Worm (Caenorhabditis elegans): ENCODE results near the gene asp-4.

asp-4 gene

ce11 chrX:13248265-13248664, 27.0 kb upstream of the asp-4 start, which contains the start of gene K08H2.7:
K08H2.7 (minus strand) TSS chrX:13248437.
- TF ChIP-seq klf-2 (GFP tag; conservative IDR thresholded peaks at IDR 0.05) (no peak), cog-1 (tag; optimal IDR thresholded peaks at IDR 0.05) (no peak)

DNA sequence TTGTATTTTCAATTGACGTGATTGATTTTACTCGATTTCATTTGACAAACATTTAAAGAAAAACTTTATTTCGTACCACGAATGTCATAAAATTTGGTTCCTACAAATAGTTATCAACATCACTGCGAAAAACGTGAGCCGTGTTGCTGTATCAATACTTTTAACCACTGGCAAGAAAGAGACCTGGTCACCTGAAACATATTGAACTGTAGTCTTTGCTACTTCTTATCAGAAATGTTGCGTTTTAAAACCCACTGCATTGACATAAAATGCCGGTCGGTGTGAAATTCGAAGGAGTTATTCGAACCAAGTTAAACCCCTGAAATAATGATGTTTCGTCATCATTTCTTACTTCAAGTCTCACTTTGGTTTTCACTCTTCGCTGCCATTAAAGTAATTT, 26.4 kb upstream of the asp-4 start:
- TF ChIP-seq flt-1 (GFP tag; IDR thresholded peaks at IDR 0.05) (no peak), klf-2 (GFP tag; conservative IDR thresholded peaks at IDR 0.05) (no peak), ztf-23 (GFP tag; IDR thresholded peaks at IDR 0.05) (no peak), ztf-29 (GFP tag; IDR thresholded peaks at IDR 0.05) (no peak), cog-1 (tag; optimal IDR thresholded peaks at IDR 0.05) (no peak), tab-1 (GFP tag; IDR thresholded peaks at IDR 0.05) (no peak)

DNA sequence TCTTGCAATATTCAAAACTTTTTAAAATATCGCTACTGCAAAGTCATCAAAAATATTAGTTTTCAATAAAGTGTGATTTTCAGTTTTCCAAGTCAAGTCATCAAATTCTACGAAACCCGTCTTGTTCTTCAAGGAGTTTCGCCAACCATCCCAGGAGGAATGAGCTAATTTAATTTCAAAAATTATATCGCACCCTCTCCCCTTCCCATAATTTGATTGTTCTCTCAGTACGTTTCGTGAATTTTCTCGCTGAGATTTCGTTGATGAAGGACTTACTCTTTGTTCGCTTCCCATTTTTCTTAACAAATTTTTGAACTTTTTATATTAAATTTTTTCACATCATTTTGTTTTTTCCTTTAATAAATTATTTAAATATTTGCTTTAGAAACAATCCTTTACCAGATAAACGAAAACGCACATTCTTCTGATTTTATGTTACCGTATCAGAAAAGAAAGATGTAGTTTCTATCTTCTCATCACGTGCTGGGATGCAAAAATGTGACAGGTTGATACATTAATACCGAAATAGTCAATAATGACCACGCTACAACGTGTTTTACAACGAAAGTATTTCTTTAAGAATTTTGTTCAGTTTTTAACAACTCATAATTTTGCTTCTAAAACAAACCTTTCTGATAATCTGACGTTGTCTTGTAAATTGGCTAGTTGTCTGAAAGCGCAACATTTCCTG, 25.6 kb upstream of the asp-4 start:
- no peak for TF ChIP-seq ztf-23 (GFP tag; IDR thresholded peaks at IDR 0.05)
- TF ChIP-seq klf-2 (GFP tag; conservative IDR thresholded peaks at IDR 0.05): no peak
- no peak for TF ChIP-seq med-1 (GFP tag; optimal IDR thresholded peaks at IDR 0.05; ENCODE audit: insufficient read depth)

ce11 chrX:13245090-13245489, 23.8 kb upstream of the asp-4 start, which contains the start of gene hpl-1:
hpl-1 (plus strand) TSS chrX:13245390.
- TF ChIP-seq ref-1 (GFP tag; conservative IDR thresholded peaks at IDR 0.05) (no peak), tab-1 (GFP tag; IDR thresholded peaks at IDR 0.05) (no peak), cog-1 (tag; optimal IDR thresholded peaks at IDR 0.05) (no peak), klf-2 (GFP tag; conservative IDR thresholded peaks at IDR 0.05) (no peak), T22C8.4 (GFP tag; IDR thresholded peaks at IDR 0.05) (no peak), ztf-23 (GFP tag; IDR thresholded peaks at IDR 0.05) (no peak), med-1 (GFP tag; optimal IDR thresholded peaks at IDR 0.05; ENCODE audit: insufficient read depth) (no peak), ztf-29 (GFP tag; IDR thresholded peaks at IDR 0.05) (no peak), flt-1 (GFP tag; IDR thresholded peaks at IDR 0.05) (no peak)

DNA sequence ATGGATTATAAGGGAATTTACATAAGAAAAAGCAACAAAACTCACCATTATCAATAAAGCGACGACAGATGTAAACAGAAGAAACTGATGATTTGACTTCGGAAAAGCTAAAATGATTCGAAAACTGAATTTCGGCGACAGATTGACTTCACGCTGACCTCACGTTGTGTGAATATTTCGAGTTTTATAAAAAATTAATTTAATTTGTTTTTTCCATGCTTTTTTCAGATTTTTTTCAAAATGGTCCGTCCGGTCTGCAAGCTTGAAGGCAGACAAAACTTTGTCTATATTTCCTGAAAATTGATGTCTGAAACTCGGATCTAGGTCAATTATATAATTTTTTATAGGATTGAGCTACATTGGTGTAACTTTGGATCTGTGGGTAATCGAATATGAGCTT, 21.0 kb upstream of the asp-4 start, which contains the start of gene K08H2.5:
K08H2.5 (minus strand) TSS at position 101 of the 400 bp plus-strand sequence.
- TF ChIP-seq cog-1 (tag; optimal IDR thresholded peaks at IDR 0.05) (no peak), T22C8.4 (GFP tag; IDR thresholded peaks at IDR 0.05) (no peak), tab-1 (GFP tag; IDR thresholded peaks at IDR 0.05) (no peak), ref-1 (GFP tag; conservative IDR thresholded peaks at IDR 0.05) (no peak), flt-1 (GFP tag; IDR thresholded peaks at IDR 0.05) (no peak), klf-2 (GFP tag; conservative IDR thresholded peaks at IDR 0.05) (no peak), ztf-23 (GFP tag; IDR thresholded peaks at IDR 0.05) (no peak), med-1 (GFP tag; optimal IDR thresholded peaks at IDR 0.05; ENCODE audit: insufficient read depth) (no peak), ztf-29 (GFP tag; IDR thresholded peaks at IDR 0.05) (no peak)

DNA sequence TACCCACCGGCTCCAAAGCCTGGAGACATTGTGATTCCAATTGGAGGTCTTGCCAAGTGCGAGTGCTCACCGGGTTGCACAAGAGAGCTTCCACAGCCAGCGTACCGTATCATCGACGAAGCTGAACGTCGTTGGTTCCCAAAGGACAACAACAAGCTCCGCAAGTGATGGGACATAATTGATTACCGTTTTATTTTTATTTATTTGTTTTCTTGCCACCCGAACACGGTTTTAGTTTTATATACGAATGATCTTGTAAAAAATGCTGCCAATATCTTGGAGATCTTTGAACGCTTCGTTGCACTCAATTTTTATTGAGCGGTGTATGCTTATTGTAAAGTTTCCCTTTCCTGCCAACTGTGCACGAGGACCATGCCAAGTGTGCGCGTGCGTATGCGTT, 16.9 kb upstream of the asp-4 start, which contains the start of gene K08H2.4:
K08H2.4 (plus strand) TSS at position 301 of the 400 bp plus-strand sequence.
- no peak for TF ChIP-seq ztf-23 (GFP tag; IDR thresholded peaks at IDR 0.05)
- TF ChIP-seq flt-1 (GFP tag; IDR thresholded peaks at IDR 0.05): no peak
- TF ChIP-seq T22C8.4 (GFP tag; IDR thresholded peaks at IDR 0.05): no peak
- TF ChIP-seq ztf-29 (GFP tag; IDR thresholded peaks at IDR 0.05): no peak
- TF ChIP-seq med-1 (GFP tag; optimal IDR thresholded peaks at IDR 0.05; ENCODE audit: insufficient read depth): no peak
- TF ChIP-seq ref-1 (GFP tag; conservative IDR thresholded peaks at IDR 0.05): no peak
- no peak for TF ChIP-seq cog-1 (tag; optimal IDR thresholded peaks at IDR 0.05)
- TF ChIP-seq klf-2 (GFP tag; conservative IDR thresholded peaks at IDR 0.05): no peak
- no peak for TF ChIP-seq tab-1 (GFP tag; IDR thresholded peaks at IDR 0.05)

ce11 chrX:13237102-13237501, 15.8 kb upstream of the asp-4 start, which contains the start of gene K08H2.3:
K08H2.3 (plus strand) TSS chrX:13237402.
- TF ChIP-seq med-1 (GFP tag; optimal IDR thresholded peaks at IDR 0.05; ENCODE audit: insufficient read depth) (no peak), klf-2 (GFP tag; conservative IDR thresholded peaks at IDR 0.05) (no peak), T22C8.4 (GFP tag; IDR thresholded peaks at IDR 0.05) (no peak), flt-1 (GFP tag; IDR thresholded peaks at IDR 0.05) (no peak), ztf-29 (GFP tag; IDR thresholded peaks at IDR 0.05) (no peak), cog-1 (tag; optimal IDR thresholded peaks at IDR 0.05) (no peak), ref-1 (GFP tag; conservative IDR thresholded peaks at IDR 0.05) (no peak), ztf-23 (GFP tag; IDR thresholded peaks at IDR 0.05) (no peak), tab-1 (GFP tag; IDR thresholded peaks at IDR 0.05) (no peak)

ce11 chrX:13234879-13235278, 13.6 kb upstream of the asp-4 start, which contains the start of gene K08H2.2:
K08H2.2 (minus strand) TSS chrX:13234979.
- TF ChIP-seq med-1 (GFP tag; optimal IDR thresholded peaks at IDR 0.05; ENCODE audit: insufficient read depth) (no peak), klf-2 (GFP tag; conservative IDR thresholded peaks at IDR 0.05) (no peak), ztf-29 (GFP tag; IDR thresholded peaks at IDR 0.05) (no peak), tab-1 (GFP tag; IDR thresholded peaks at IDR 0.05) (no peak), flt-1 (GFP tag; IDR thresholded peaks at IDR 0.05) (no peak), cog-1 (tag; optimal IDR thresholded peaks at IDR 0.05) (no peak), ref-1 (GFP tag; conservative IDR thresholded peaks at IDR 0.05) (no peak), ztf-23 (GFP tag; IDR thresholded peaks at IDR 0.05) (no peak), T22C8.4 (GFP tag; IDR thresholded peaks at IDR 0.05) (no peak)

- TF ChIP-seq ztf-29 (GFP tag; IDR thresholded peaks at IDR 0.05) (no peak), med-1 (GFP tag; optimal IDR thresholded peaks at IDR 0.05; ENCODE audit: insufficient read depth) (no peak), tab-1 (GFP tag; IDR thresholded peaks at IDR 0.05) (no peak), T22C8.4 (GFP tag; IDR thresholded peaks at IDR 0.05) (no peak), ref-1 (GFP tag; conservative IDR thresholded peaks at IDR 0.05) (no peak), ztf-23 (GFP tag; IDR thresholded peaks at IDR 0.05) (no peak), klf-2 (GFP tag; conservative IDR thresholded peaks at IDR 0.05) (no peak), cog-1 (tag; optimal IDR thresholded peaks at IDR 0.05) (no peak), flt-1 (GFP tag; IDR thresholded peaks at IDR 0.05) (no peak)
These were observed 11.0 kb upstream of the asp-4 start, which contains the start of gene bgnt-1.5 for ce11 chrX:13232259-13232658. bgnt-1.5 (minus strand) TSS chrX:13232359.

- no peak for TF ChIP-seq flt-1 (GFP tag; IDR thresholded peaks at IDR 0.05)
- TF ChIP-seq T22C8.4 (GFP tag; IDR thresholded peaks at IDR 0.05): no peak
- TF ChIP-seq klf-2 (GFP tag; conservative IDR thresholded peaks at IDR 0.05): no peak
- TF ChIP-seq ztf-23 (GFP tag; IDR thresholded peaks at IDR 0.05): no peak
- no peak for TF ChIP-seq med-1 (GFP tag; optimal IDR thresholded peaks at IDR 0.05; ENCODE audit: insufficient read depth)
- no peak for TF ChIP-seq cog-1 (tag; optimal IDR thresholded peaks at IDR 0.05)
- TF ChIP-seq ref-1 (GFP tag; conservative IDR thresholded peaks at IDR 0.05): no peak
- no peak for TF ChIP-seq ztf-29 (GFP tag; IDR thresholded peaks at IDR 0.05)
- TF ChIP-seq tab-1 (GFP tag; IDR thresholded peaks at IDR 0.05): no peak
These were observed 6.5 kb upstream of the asp-4 start for ce11 chrX:13227778-13228177.
